Worm (Caenorhabditis elegans) whole organism, L1 larva: ENCODE data around the gene tbx-33.

Experiments
- C16A3.4 ChIP-seq: fragments of 150-350 bp; optimal IDR thresholded peaks from 2 replicates; lab custom pipeline; 2014; ENCODE audit warnings: missing biosample characterization, missing genetic modification characterization
- ceh-63 ChIP-seq: fragments of 200-800 bp; sonication (Bioruptor generic); optimal IDR thresholded peaks from 2 replicates; lab custom pipeline; 2018; ENCODE audit warnings: mild to moderate bottlenecking, missing genetic modification characterization, missing compliant biosample characterization
- ceh-8 ChIP-seq: fragments of 200-800 bp; sonication (Bioruptor generic); optimal IDR thresholded peaks from 2 replicates; lab custom pipeline; 2018; ENCODE audit warnings: mild to moderate bottlenecking, missing genetic modification characterization, moderate library complexity, missing compliant biosample characterization
- dsc-1 ChIP-seq: sonication (generic microtip); optimal IDR thresholded peaks from 2 replicates; lab custom pipeline; 2016; ENCODE audit warnings: mild to moderate bottlenecking, missing genetic modification characterization, missing compliant biosample characterization
- elt-2 ChIP-seq: sonication (generic microtip); optimal IDR thresholded peaks from 2 replicates; lab custom pipeline; 2016; ENCODE audit warnings: missing genetic modification characterization, mild to moderate bottlenecking, inconsistent platforms, missing compliant biosample characterization, missing genetic modification reagents
- fkh-10 ChIP-seq: sonication (generic microtip); optimal IDR thresholded peaks from 2 replicates; lab custom pipeline; 2017; ENCODE audit warnings: missing biosample characterization, missing genetic modification reagents, missing genetic modification characterization
- fkh-4 ChIP-seq: sonication (generic microtip); optimal IDR thresholded peaks from 2 replicates; lab custom pipeline; 2016; ENCODE audit warnings: missing compliant biosample characterization, missing genetic modification characterization, borderline replicate concordance
- fkh-8 ChIP-seq: sonication (generic microtip); optimal IDR thresholded peaks from 2 replicates; lab custom pipeline; 2016; ENCODE audit warnings: mild to moderate bottlenecking, missing genetic modification characterization, missing compliant biosample characterization
- hlh-4 ChIP-seq: sonication (generic microtip); optimal IDR thresholded peaks from 2 replicates; lab custom pipeline; 2016; ENCODE audit warnings: mild to moderate bottlenecking, missing genetic modification characterization, missing compliant biosample characterization
- hpl-2 ChIP-seq: fragments of 150-350 bp; optimal IDR thresholded peaks from 2 replicates; lab custom pipeline; 2014; ENCODE audit warnings: missing biosample characterization, missing genetic modification reagents, missing genetic modification characterization
- lin-15B ChIP-seq: fragments of 150-350 bp; sonication (generic microtip); optimal IDR thresholded peaks from 3 replicates; lab custom pipeline; 2014; ENCODE audit warnings: missing biosample characterization, missing genetic modification characterization
- lin-35 ChIP-seq, 2 experiments: fragments of 150-350 bp; optimal IDR thresholded peaks; 2 replicates each; lab custom pipeline; 2014; ENCODE audit warnings: missing biosample characterization in 2 of 2, missing genetic modification characterization in 2 of 2, missing genetic modification reagents in 2 of 2
- lsy-2 ChIP-seq, 2 experiments: fragments of 150-350 bp; optimal IDR thresholded peaks; 2 replicates each; lab custom pipeline; 2014; ENCODE audit warnings: missing biosample characterization in 2 of 2, missing genetic modification characterization in 2 of 2
- mdl-1 ChIP-seq, 2 experiments: fragments of 150-350 bp; optimal IDR thresholded peaks; 2 replicates each; lab custom pipeline; 2014 to 2017; ENCODE audit warnings: missing biosample characterization in 2 of 2, missing genetic modification characterization in 2 of 2, inconsistent platforms in 1 of 2
- mef-2 ChIP-seq: fragments of 150-350 bp; optimal IDR thresholded peaks from 2 replicates; lab custom pipeline; 2014; ENCODE audit warnings: missing biosample characterization, missing genetic modification characterization
- nhr-11 ChIP-seq: fragments of 150-350 bp; optimal IDR thresholded peaks from 2 replicates; lab custom pipeline; 2014; ENCODE audit warnings: missing biosample characterization, missing genetic modification characterization
- nhr-19 ChIP-seq: fragments of 200-800 bp; sonication (Bioruptor generic); conservative IDR thresholded peaks from 2 replicates; pipeline ENCODE4 v1.3.6; 2022; ENCODE audit warnings: missing genetic modification characterization, missing compliant biosample characterization
- nhr-20 ChIP-seq: sonication (generic microtip); optimal IDR thresholded peaks from 2 replicates; lab custom pipeline; 2016; ENCODE audit warnings: mild to moderate bottlenecking, missing genetic modification characterization, missing compliant biosample characterization
- nhr-237 ChIP-seq: fragments of 150-350 bp; optimal IDR thresholded peaks from 2 replicates; lab custom pipeline; 2014; ENCODE audit warnings: missing biosample characterization, missing genetic modification characterization
- nhr-76 ChIP-seq: sonication (generic microtip); optimal IDR thresholded peaks from 2 replicates; lab custom pipeline; 2017; ENCODE audit warnings: missing biosample characterization, missing genetic modification characterization
- nhr-77 ChIP-seq: fragments of 150-350 bp; optimal IDR thresholded peaks from 2 replicates; lab custom pipeline; 2014; ENCODE audit warnings: missing biosample characterization, missing genetic modification characterization
- nhr-85 ChIP-seq: sonication (generic microtip); peaks from one replicate; lab custom pipeline; 2016; ENCODE audit warnings: missing genetic modification characterization, inconsistent platforms, missing compliant biosample characterization
- pag-3 ChIP-seq: sonication (generic microtip); optimal IDR thresholded peaks from 2 replicates; lab custom pipeline; 2017; ENCODE audit warnings: missing genetic modification characterization, mild to moderate bottlenecking, missing compliant biosample characterization, antibody characterized with exemption, borderline replicate concordance; ENCODE audit not compliant: insufficient read depth
- pax-3 ChIP-seq: fragments of 200-800 bp; sonication (Bioruptor generic); optimal IDR thresholded peaks from 2 replicates; lab custom pipeline; 2018; ENCODE audit warnings: mild to moderate bottlenecking, missing genetic modification characterization, moderate library complexity, missing compliant biosample characterization
- rnt-1 ChIP-seq: sonication (generic microtip); optimal IDR thresholded peaks from 2 replicates; lab custom pipeline; 2016; ENCODE audit warnings: mild to moderate bottlenecking, missing genetic modification characterization, moderate library complexity, missing compliant biosample characterization
- snu-23 ChIP-seq: sonication (generic microtip); optimal IDR thresholded peaks from 2 replicates; lab custom pipeline; 2016; ENCODE audit warnings: missing genetic modification characterization, missing compliant biosample characterization
- sox-4 ChIP-seq: sonication (generic microtip); optimal IDR thresholded peaks from 2 replicates; lab custom pipeline; 2016; ENCODE audit warnings: missing genetic modification characterization, missing compliant biosample characterization
- sptf-1 ChIP-seq: fragments of 150-350 bp; optimal IDR thresholded peaks from 2 replicates; lab custom pipeline; 2014; ENCODE audit warnings: missing biosample characterization, missing genetic modification characterization
- swsn-7 ChIP-seq: sonication (generic microtip); optimal IDR thresholded peaks from 2 replicates; lab custom pipeline; 2016; ENCODE audit warnings: missing genetic modification characterization, missing compliant biosample characterization
- tbx-2 ChIP-seq: sonication (generic microtip); optimal IDR thresholded peaks from 2 replicates; lab custom pipeline; 2016; ENCODE audit warnings: missing genetic modification characterization, missing compliant biosample characterization
- tlp-1 ChIP-seq: fragments of 150-350 bp; optimal IDR thresholded peaks from 2 replicates; lab custom pipeline; 2014; ENCODE audit warnings: missing biosample characterization, missing genetic modification characterization
- unc-30 ChIP-seq: sonication (generic microtip); optimal IDR thresholded peaks from 2 replicates; lab custom pipeline; 2017; ENCODE audit warnings: missing biosample characterization, missing genetic modification characterization
- zag-1 ChIP-seq: fragments of 150-350 bp; optimal IDR thresholded peaks from 2 replicates; lab custom pipeline; 2014; ENCODE audit warnings: missing biosample characterization, missing genetic modification characterization
- ztf-11 ChIP-seq, 2 experiments: sonication (generic microtip); optimal IDR thresholded peaks; 2 replicates each; lab custom pipeline; 2016 to 2017; ENCODE audit warnings: missing genetic modification characterization in 2 of 2, missing biosample characterization in 1 of 2, missing compliant biosample characterization in 1 of 2
- ztf-4 ChIP-seq: fragments of 150-350 bp; optimal IDR thresholded peaks from 2 replicates; lab custom pipeline; 2014; ENCODE audit warnings: missing biosample characterization, missing genetic modification characterization

Gene tbx-33

ce11 chrIII:11614325-11614724 is 22.3 kb downstream of the tbx-33 start:
- peak; percentile 14 for TF ChIP-seq nhr-85 (tag; lab: Kevin White, UChicago)

DNA sequence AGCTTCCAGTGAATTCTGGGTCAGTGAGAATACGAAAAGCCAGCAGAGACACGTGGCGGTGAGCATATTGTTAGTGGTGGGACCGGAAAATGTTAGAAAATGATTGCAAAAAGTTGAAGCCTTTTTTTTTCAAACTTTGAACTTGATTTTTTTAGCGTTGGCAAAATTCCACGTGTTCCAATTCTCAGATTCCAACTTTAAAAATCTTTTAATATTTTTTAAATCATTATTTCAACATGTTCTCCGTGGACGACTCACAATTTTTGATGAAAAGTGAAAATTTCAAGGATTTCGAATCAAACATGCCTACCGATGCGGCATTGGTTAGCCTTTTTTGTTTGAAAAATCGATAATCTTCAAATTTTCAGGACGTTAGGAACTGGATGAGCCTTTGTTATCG is 24.3 kb downstream of the tbx-33 start, which contains the start of the genes Y66A7A.9 and Y66A7A.4:
Y66A7A.9 (minus strand) TSS at position 101 of the 400 bp plus-strand sequence.
Y66A7A.4 (plus strand) TSS at position 237 of the 400 bp plus-strand sequence.
- TF ChIP-seq nhr-19 (GFP tag; lab: Robert Waterston, UW) (no peak), tbx-2 (tag; lab: Kevin White, UChicago) (no peak), nhr-11 (tag; lab: Kevin White, UChicago) (no peak), hpl-2 (GFP tag; lab: Kevin White, UChicago) (no peak), tlp-1 (no peak), pax-3 (no peak), sox-4 (tag; lab: Kevin White, UChicago) (no peak), hlh-4 (tag; lab: Kevin White, UChicago) (no peak), ceh-63 (no peak), lsy-2 (tag; optimal IDR thresholded peaks at IDR 0.05; lab: Kevin White, UChicago) (no peak), C16A3.4 (tag; lab: Kevin White, UChicago) (no peak)

- TF ChIP-seq ceh-8 (GFP tag; lab: Kevin White, UChicago) = peak; percentile 86
- TF ChIP-seq pag-3 (tag; lab: Kevin White, UChicago) = no peak
- TF ChIP-seq sox-4 (tag; lab: Kevin White, UChicago) = no peak
- no peak for TF ChIP-seq nhr-77 (tag; lab: Kevin White, UChicago)
- TF ChIP-seq elt-2 (tag; lab: Kevin White, UChicago) = no peak
- no peak for TF ChIP-seq fkh-4 (tag; lab: Kevin White, UChicago)
- TF ChIP-seq, all 84 proteins: peak for 1
Observed at ce11 chrIII:11611618-11612247, 24.9 kb downstream of the tbx-33 start.

DNA sequence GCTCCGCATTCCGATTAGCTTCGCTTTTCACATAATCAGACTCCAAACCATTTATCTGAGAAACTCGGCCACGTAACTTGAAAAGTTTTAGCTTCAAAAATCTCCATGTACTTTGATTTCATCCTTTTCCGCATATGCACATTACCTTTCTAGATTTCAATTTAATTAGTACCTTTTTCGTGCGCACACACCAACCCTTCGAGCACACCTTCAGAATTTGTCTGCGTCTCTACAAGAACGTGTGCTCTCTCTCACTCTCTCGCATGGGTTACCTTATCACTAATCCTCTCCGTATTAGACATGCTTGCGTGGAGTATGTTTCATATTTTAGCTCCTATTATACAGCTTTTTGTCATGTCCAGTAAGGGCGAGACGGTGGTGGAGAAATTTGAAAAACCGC is 27.1 kb downstream of the tbx-33 start, which contains the start of gene Y66D12A.30:
Y66D12A.30 (plus strand) TSS at position 301 of the 400 bp plus-strand sequence.
- TF ChIP-seq zag-1 (tag; lab: Kevin White, UChicago) (no peak), fkh-8 (peak; percentile 14)
- TF ChIP-seq, all 84 proteins: peak for 1

DNA sequence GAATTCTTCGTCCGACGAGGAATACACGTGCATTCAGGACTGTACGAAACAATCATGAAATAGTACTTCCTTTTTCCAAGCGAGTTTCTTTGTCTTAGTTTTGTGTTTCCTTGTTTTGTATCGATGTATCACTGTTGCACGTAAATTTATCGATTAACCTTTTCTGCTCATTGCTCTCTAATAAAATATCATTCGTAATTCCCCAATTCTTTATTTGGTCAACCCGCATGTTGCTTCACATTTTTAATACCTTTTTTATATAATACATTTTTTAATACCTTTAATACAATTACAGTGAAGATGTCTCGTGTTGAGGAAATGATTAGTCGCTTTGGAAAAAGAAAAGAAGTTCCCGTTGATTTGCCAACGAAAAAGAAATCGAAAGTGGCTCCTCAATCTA is 28.8 kb downstream of the tbx-33 start, which contains the start of gene Y66D12A.1:
Y66D12A.1 (plus strand) TSS at position 301 of the 400 bp plus-strand sequence.
- TF ChIP-seq lin-15B = no peak
- TF ChIP-seq, all 84 proteins: peak for 0

DNA sequence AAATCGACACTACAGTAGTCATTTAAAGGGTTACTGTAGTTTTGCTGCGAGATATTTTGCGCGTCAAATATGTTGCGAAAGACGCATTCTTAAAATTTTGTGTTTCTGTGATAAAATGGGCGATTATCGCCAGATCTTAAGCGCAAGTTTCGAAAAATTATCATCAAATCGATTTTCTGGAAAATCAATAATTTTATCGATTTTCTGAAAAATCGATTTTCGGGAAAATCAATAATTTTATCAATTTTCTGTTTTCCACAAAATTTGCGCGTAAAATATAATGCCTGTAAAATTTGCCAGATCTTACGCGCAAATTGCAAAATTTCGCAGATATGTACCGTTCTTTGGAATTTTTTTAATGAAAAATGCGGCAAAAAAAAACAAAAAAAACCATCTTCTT is 44.5 kb downstream of the tbx-33 start:
- TF ChIP-seq nhr-20 (tag; lab: Kevin White, UChicago) (no peak), snu-23 (GFP tag; lab: Kevin White, UChicago) (no peak), dsc-1 (tag; lab: Kevin White, UChicago) (no peak), swsn-7 (tag; lab: Kevin White, UChicago) (no peak), nhr-237 (tag; lab: Kevin White, UChicago) (no peak), lin-15B (no peak), ztf-4 (tag; lab: Kevin White, UChicago) (no peak), unc-30 (tag; lab: Kevin White, UChicago) (no peak), nhr-76 (tag; lab: Kevin White, UChicago) (no peak), ztf-11 (tag; optimal IDR thresholded peaks at IDR 0.05; lab: Kevin White, UChicago) (no peak), mef-2 (no peak), mdl-1 (tag; optimal IDR thresholded peaks at IDR 0.05; lab: Kevin White, UChicago) (no peak), nhr-85 (tag; lab: Kevin White, UChicago) (no peak), sptf-1 (no peak), fkh-10 (GFP tag; lab: Kevin White, UChicago) (no peak), rnt-1 (tag; lab: Kevin White, UChicago) (no peak), lin-35 (GFP tag; optimal IDR thresholded peaks at IDR 0.05; lab: Kevin White, UChicago) (no peak)
